Fruit fly (Drosophila melanogaster) whole organism, embryonic: ENCODE data around the gene TfIIFbeta.

Experiments used
- Abd-B ChIP-seq: fragments of 200-800 bp; sonication (Bioruptor generic); optimal IDR thresholded peaks from 2 replicates; lab custom pipeline; 2018; ENCODE audit warnings: missing biosample characterization, mild to moderate bottlenecking, missing genetic modification characterization, moderate library complexity
- Ada2b ChIP-seq: fragments of 200-800 bp; sonication (Bioruptor generic); IDR thresholded peaks from 2 replicates; pipeline ENCODE4 v1.3.6; 2022; ENCODE audit warnings: missing biosample characterization, missing genetic modification characterization
- CG10321 ChIP-seq: fragments of 200-800 bp; sonication (Bioruptor generic); IDR thresholded peaks from 2 replicates; pipeline ENCODE4 v1.3.6; 2022; ENCODE audit warnings: missing biosample characterization, missing genetic modification characterization
- CG10565 ChIP-seq: fragments of 200-800 bp; sonication (Bioruptor generic); optimal IDR thresholded peaks from 3 replicates; lab custom pipeline; 2016; ENCODE audit warnings: missing biosample characterization, mild to moderate bottlenecking, missing genetic modification characterization
- CG11723 ChIP-seq: fragments of 200-800 bp; sonication (Bioruptor generic); optimal IDR thresholded peaks from 2 replicates; lab custom pipeline; 2017; ENCODE audit warnings: missing biosample characterization, mild to moderate bottlenecking, missing genetic modification characterization
- CG12219 ChIP-seq: fragments of 200-800 bp; sonication (Bioruptor generic); optimal IDR thresholded peaks from 3 replicates; lab custom pipeline; 2018; ENCODE audit warnings: missing biosample characterization, mild to moderate bottlenecking, missing genetic modification characterization
- CG14965 ChIP-seq: fragments of 200-800 bp; sonication (Bioruptor generic); optimal IDR thresholded peaks from 2 replicates; lab custom pipeline; 2016; ENCODE audit warnings: missing biosample characterization, missing genetic modification characterization, borderline replicate concordance
- CG15514 ChIP-seq: fragments of 200-800 bp; sonication (Bioruptor generic); optimal IDR thresholded peaks from 3 replicates; lab custom pipeline; 2017; ENCODE audit warnings: missing biosample characterization, missing genetic modification characterization, mild to moderate bottlenecking, moderate library complexity, missing genetic modification reagents
- CG17385 ChIP-seq: fragments of 200-800 bp; sonication (Bioruptor generic); optimal IDR thresholded peaks from 3 replicates; lab custom pipeline; 2018; ENCODE audit warnings: missing biosample characterization, mild to moderate bottlenecking, missing genetic modification characterization
- CG3281 ChIP-seq: fragments of 200-800 bp; sonication (Bioruptor generic); optimal IDR thresholded peaks from 3 replicates; lab custom pipeline; 2017; ENCODE audit warnings: missing biosample characterization, mild to moderate bottlenecking, missing genetic modification characterization
- CG4424 ChIP-seq: fragments of 200-800 bp; sonication (Bioruptor generic); optimal IDR thresholded peaks from 3 replicates; lab custom pipeline; 2016; ENCODE audit warnings: missing biosample characterization, missing genetic modification characterization
- CG4617 ChIP-seq: fragments of 200-800 bp; sonication (Bioruptor generic); optimal IDR thresholded peaks from 3 replicates; lab custom pipeline; 2016; ENCODE audit warnings: missing biosample characterization, missing genetic modification characterization, borderline replicate concordance
- CG8359 ChIP-seq: fragments of 200-800 bp; sonication (Bioruptor generic); optimal IDR thresholded peaks from 2 replicates; lab custom pipeline; 2017; ENCODE audit warnings: missing biosample characterization, mild to moderate bottlenecking, missing genetic modification characterization, borderline replicate concordance
- CG9727 ChIP-seq: fragments of 200-800 bp; sonication (Bioruptor generic); optimal IDR thresholded peaks from 3 replicates; lab custom pipeline; 2017; ENCODE audit warnings: missing biosample characterization, mild to moderate bottlenecking, missing genetic modification characterization
- CG9876 ChIP-seq: fragments of 200-800 bp; sonication (Bioruptor generic); optimal IDR thresholded peaks from 2 replicates; lab custom pipeline; 2016; ENCODE audit warnings: missing biosample characterization, missing genetic modification characterization
- Chrac-16 ChIP-seq: fragments of 200-800 bp; sonication (Bioruptor generic); optimal IDR thresholded peaks from 3 replicates; lab custom pipeline; 2016; ENCODE audit warnings: missing biosample characterization, missing genetic modification characterization
- CrebB ChIP-seq: fragments of 200-800 bp; sonication (Bioruptor generic); optimal IDR thresholded peaks from 3 replicates; lab custom pipeline; 2018; ENCODE audit warnings: missing biosample characterization, mild to moderate bottlenecking, missing genetic modification characterization
- Dref ChIP-seq: fragments of 200-800 bp; sonication (Bioruptor generic); IDR thresholded peaks from 2 replicates; pipeline ENCODE4 v1.3.6; 2022; ENCODE audit warnings: missing biosample characterization, missing genetic modification characterization
- Hand ChIP-seq: fragments of 200-800 bp; sonication (Bioruptor generic); optimal IDR thresholded peaks from 2 replicates; lab custom pipeline; 2017; ENCODE audit warnings: mild to moderate bottlenecking, missing biosample characterization, missing genetic modification reagents, missing genetic modification characterization
- Hmr ChIP-seq: fragments of 200-800 bp; sonication (Bioruptor generic); optimal IDR thresholded peaks from 3 replicates; lab custom pipeline; 2017; ENCODE audit warnings: mild to moderate bottlenecking, missing biosample characterization, missing genetic modification reagents, missing genetic modification characterization
- Sin3A ChIP-seq: fragments of >200 bp; optimal IDR thresholded peaks from 2 replicates; lab custom pipeline; 2018
- Six4 ChIP-seq: fragments of 200-800 bp; sonication (Bioruptor generic); optimal IDR thresholded peaks from 2 replicates; lab custom pipeline; 2016; ENCODE audit warnings: missing biosample characterization, missing genetic modification characterization
- Stat92E ChIP-seq, 3 experiments: fragments of >200 bp in 2 of 3; fragments of 200-800 bp in 1 of 3; sonication (Bioruptor generic) in 1 of 3; optimal IDR thresholded peaks; 2 replicates each; lab custom pipeline; 2017 to 2019; ENCODE audit warnings: missing biosample characterization in 3 of 3, missing genetic modification characterization in 3 of 3, mild to moderate bottlenecking in 1 of 3, moderate library complexity in 1 of 3
- Usf ChIP-seq: fragments of 200-800 bp; sonication (Bioruptor generic); optimal IDR thresholded peaks from 2 replicates; lab custom pipeline; 2017; ENCODE audit warnings: missing genotype, missing biosample characterization, missing genetic modification characterization
- aop ChIP-seq: fragments of 200-800 bp; sonication (Bioruptor generic); IDR thresholded peaks from 2 replicates; pipeline ENCODE4 v1.3.6; 2022; ENCODE audit warnings: missing biosample characterization, missing genetic modification characterization
- cas ChIP-seq: fragments of 200-800 bp; sonication (Bioruptor generic); IDR thresholded peaks from 2 replicates; pipeline ENCODE4 v1.3.6; 2022; ENCODE audit warnings: missing biosample characterization, missing genetic modification characterization
- croc ChIP-seq: fragments of 200-800 bp; sonication (Bioruptor generic); conservative IDR thresholded peaks from 3 replicates; pipeline ENCODE4 v1.3.6; 2022; ENCODE audit warnings: missing biosample characterization, missing genetic modification characterization
- crol ChIP-seq: fragments of 200-800 bp; sonication (Bioruptor generic); IDR thresholded peaks from 2 replicates; pipeline ENCODE4 v1.3.6; 2022; ENCODE audit warnings: missing biosample characterization, missing genetic modification characterization
- emc ChIP-seq: fragments of 200-800 bp; sonication (Bioruptor generic); optimal IDR thresholded peaks from 2 replicates; lab custom pipeline; 2016; ENCODE audit warnings: missing biosample characterization, missing genetic modification characterization
- fd102C ChIP-seq: fragments of 200-800 bp; sonication (Bioruptor generic); optimal IDR thresholded peaks from 2 replicates; lab custom pipeline; 2018; ENCODE audit warnings: missing biosample characterization, mild to moderate bottlenecking, missing genetic modification characterization, moderate library complexity
- hb ChIP-seq: fragments of 200-800 bp; sonication (Bioruptor generic); IDR thresholded peaks from 3 replicates; pipeline ENCODE4 v1.3.6; 2022; ENCODE audit warnings: missing biosample characterization, missing genetic modification characterization; ENCODE audit not compliant: partially characterized antibody
- insv ChIP-seq, 2 experiments: fragments of 200-800 bp; sonication (Bioruptor generic); optimal IDR thresholded peaks; 3 replicates each; lab custom pipeline; 2016 to 2018; ENCODE audit warnings: missing biosample characterization in 2 of 2, missing genetic modification characterization in 2 of 2
- lilli ChIP-seq: fragments of 200-800 bp; sonication (Bioruptor generic); optimal IDR thresholded peaks from 3 replicates; lab custom pipeline; 2016; ENCODE audit warnings: missing biosample characterization, missing genetic modification characterization
- lmd ChIP-seq: fragments of 200-800 bp; sonication (Bioruptor generic); IDR thresholded peaks from 2 replicates; pipeline ENCODE4 v1.3.6; 2022; ENCODE audit warnings: missing biosample characterization, missing genetic modification characterization
- mam ChIP-seq: fragments of 200-800 bp; sonication (Bioruptor generic); optimal IDR thresholded peaks from 3 replicates; lab custom pipeline; 2016; ENCODE audit warnings: missing biosample characterization, missing genetic modification characterization
- mirr ChIP-seq: fragments of 200-800 bp; sonication (Bioruptor generic); optimal IDR thresholded peaks from 3 replicates; lab custom pipeline; 2018; ENCODE audit warnings: missing biosample characterization, mild to moderate bottlenecking, missing genetic modification characterization
- otp ChIP-seq: fragments of 200-800 bp; sonication (Bioruptor generic); IDR thresholded peaks from 3 replicates; pipeline ENCODE4, ENCODE4 v1.3.6; 2022; ENCODE audit warnings: missing biosample characterization, missing genetic modification characterization
- pfk ChIP-seq: fragments of 200-800 bp; sonication (Bioruptor generic); optimal IDR thresholded peaks from 2 replicates; lab custom pipeline; 2018; ENCODE audit warnings: missing biosample characterization, mild to moderate bottlenecking, missing genetic modification characterization, moderate library complexity
- salm ChIP-seq: fragments of 200-800 bp; sonication (Bioruptor generic); optimal IDR thresholded peaks from 2 replicates; lab custom pipeline; 2018; ENCODE audit warnings: missing biosample characterization, mild to moderate bottlenecking, missing genetic modification characterization
- sc ChIP-seq, 3 experiments: fragments of >200 bp in 2 of 3; fragments of 200-800 bp in 1 of 3; sonication (Bioruptor generic) in 1 of 3; optimal IDR thresholded peaks; 2 replicates in 2 of 3; 3 replicates in 1 of 3; lab custom pipeline; 2017; ENCODE audit warnings: mild to moderate bottlenecking in 1 of 3, missing biosample characterization in 1 of 3, missing genetic modification characterization in 1 of 3, missing genetic modification reagents in 1 of 3
- sd ChIP-seq: fragments of 200-800 bp; sonication (Bioruptor generic); optimal IDR thresholded peaks from 3 replicates; lab custom pipeline; 2018; ENCODE audit warnings: missing biosample characterization, mild to moderate bottlenecking, missing genetic modification characterization, moderate library complexity
- sim ChIP-seq: fragments of 200-800 bp; sonication (Bioruptor generic); IDR thresholded peaks from 2 replicates; pipeline ENCODE4 v1.3.6; 2022; ENCODE audit warnings: missing biosample characterization, missing genetic modification characterization
- sr ChIP-seq: fragments of 200-800 bp; sonication (Bioruptor generic); IDR thresholded peaks from 3 replicates; pipeline ENCODE4 v1.3.6; 2022; ENCODE audit warnings: missing biosample characterization, missing genetic modification characterization
- ttk ChIP-seq: fragments of 200-800 bp; sonication (Bioruptor generic); IDR thresholded peaks from 2 replicates; pipeline ENCODE4 v2.1.2; 2022; ENCODE audit warnings: missing biosample characterization, missing genetic modification characterization
- vnd ChIP-seq: fragments of 200-800 bp; sonication (Bioruptor generic); IDR thresholded peaks from 3 replicates; pipeline ENCODE4 v1.3.6; 2022; ENCODE audit warnings: missing biosample characterization, missing genetic modification characterization; ENCODE audit not compliant: partially characterized antibody
- vvl ChIP-seq: fragments of 200-800 bp; sonication (Bioruptor generic); IDR thresholded peaks from 2 replicates; pipeline ENCODE4 v1.3.6; 2022; ENCODE audit warnings: missing biosample characterization, missing genetic modification characterization
- yki ChIP-seq: fragments of >200 bp; optimal IDR thresholded peaks from 3 replicates; lab custom pipeline; 2018
- zen ChIP-seq: fragments of 200-800 bp; sonication (Bioruptor generic); optimal IDR thresholded peaks from 3 replicates; lab custom pipeline; 2018; ENCODE audit warnings: missing biosample characterization, mild to moderate bottlenecking, missing genetic modification characterization, moderate library complexity

Gene TfIIFbeta

dm6 chr3R:10760966-10761855 is 6.4 kb downstream of the TfIIFbeta start, which contains the start of the genes MED7 and Cap-H2 (continued):
- TF ChIP-seq CG8359 (GFP tag; lab: Kevin White, UChicago) (no peak), CG3281 (GFP tag; lab: Kevin White, UChicago) (peak; percentile 66), CG9727 (GFP tag; lab: Kevin White, UChicago) (peak; percentile 85), mirr (GFP tag; lab: Kevin White, UChicago) (no peak), CG9876 (peak; percentile 8), ttk (GFP tag; lab: Robert Waterston, UW) (peak; percentile 88), Hand (no peak), yki (no peak), CG4617 (GFP tag; lab: Kevin White, UChicago) (peak; percentile 98), Abd-B (GFP tag; lab: Kevin White, UChicago) (peak; percentile 84), aop (no peak; the same call in 1 of the 2 replicates), CG17385 (GFP tag; lab: Kevin White, UChicago) (peak; percentile 60), crol (GFP tag; lab: Robert Waterston, UW) (no peak), fd102C (GFP tag; lab: Kevin White, UChicago) (peak; percentile 24), vvl (GFP tag; lab: Robert Waterston, UW) (peak; percentile 88), CG11723 (peak; percentile 50), Six4 (GFP tag; lab: Kevin White, UChicago) (peak; percentile 38), Chrac-16 (peak; percentile 88), croc (GFP tag; lab: Robert Waterston, UW) (peak; percentile 72), lmd (GFP tag; lab: Robert Waterston, UW) (peak; percentile 87), zen (tag; lab: Kevin White, UChicago) (peak; percentile 85), Sin3A (lab: Kevin White, UChicago) (peak; percentile 80), salm (no peak), CrebB (tag; lab: Kevin White, UChicago) (peak; percentile 33), CG4424 (GFP tag; lab: Kevin White, UChicago) (peak; percentile 91), otp (peak; percentile 40; the same call in 1 of the 3 replicates), CG15514 (peak; percentile 80), CG14965 (GFP tag; lab: Kevin White, UChicago) (no peak), Usf (peak; percentile 57), sim (GFP tag; lab: Robert Waterston, UW) (no peak), Stat92E (GFP tag; optimal IDR thresholded peaks at IDR 0.05; lab: Kevin White, UChicago) (peak in 1 of 3 experiments; percentile 89), Hmr (GFP tag; lab: Kevin White, UChicago) (no peak), lilli (GFP tag; lab: Kevin White, UChicago) (peak; percentile 93), sr (GFP tag; lab: Robert Waterston, UW) (no peak), CG10565 (peak; percentile 5), CG10321 (no peak), cas (GFP tag; lab: Robert Waterston, UW) (peak; percentile 65), insv (GFP tag; optimal IDR thresholded peaks at IDR 0.05; lab: Kevin White, UChicago) (peak in 1 of 2 experiments; percentile 31), vnd (GFP tag; lab: Robert Waterston, UW) (peak; percentile 99), pfk (GFP tag; lab: Kevin White, UChicago) (no peak), mam (GFP tag; lab: Kevin White, UChicago) (peak; percentile 85), Dref (peak; percentile 79), sd (tag; lab: Kevin White, UChicago) (no peak), hb (GFP tag; lab: Robert Waterston, UW) (peak; percentile 98), CG12219 (peak; percentile 23), Ada2b (GFP tag; lab: Robert Waterston, UW) (peak; percentile 81), emc (GFP tag; lab: Kevin White, UChicago) (no peak), sc (optimal IDR thresholded peaks at IDR 0.05; lab: Kevin White, UChicago) (no peak), sc (GFP tag; optimal IDR thresholded peaks at IDR 0.05; lab: Kevin White, UChicago) (peak; percentile 3)
